Fruit fly (Drosophila melanogaster): ENCODE measurements around the gene CG31300.
A peak's percentile ranks its signal among the peaks of the same experiment; 100 is the strongest.

The CG31300 gene

dm6 chr3R:25247379-25247869, 36.0 kb upstream of the CG31300 start, which contains the start of the genes RpS27 and Nup37 (continued):
- TF ChIP-seq CG13775 (GFP tag; optimal IDR thresholded peaks at IDR 0.05) (peak; percentile 99), hb (GFP tag; IDR thresholded peaks at IDR 0.05; ENCODE audit: partially characterized antibody) (no peak), CG7987 (GFP tag; optimal IDR thresholded peaks at IDR 0.05) (peak; percentile 100), nom (GFP tag; optimal IDR thresholded peaks at IDR 0.05) (peak; percentile 95), gem (tag; optimal IDR thresholded peaks at IDR 0.05) (peak; percentile 91), Atf3 (GFP tag; optimal IDR thresholded peaks at IDR 0.05) (peak; percentile 98), CG17328 (GFP tag; IDR thresholded peaks at IDR 0.05) (peak; percentile 98), CG12236 (GFP tag; optimal IDR thresholded peaks at IDR 0.05) (peak; percentile 97), CG2889 (GFP tag; IDR thresholded peaks at IDR 0.05) (peak; percentile 94), E2f1 (GFP tag; IDR thresholded peaks at IDR 0.05) (peak; percentile 94), lmd (GFP tag; IDR thresholded peaks at IDR 0.05) (peak; percentile 95), wek (GFP tag; optimal IDR thresholded peaks at IDR 0.05) (peak; percentile 97), CG14860 (GFP tag; IDR thresholded peaks at IDR 0.05; ENCODE audit: partially characterized antibody) (no peak), dmrt99B (tag; optimal IDR thresholded peaks at IDR 0.05) (peak; percentile 91), CG7839 (tag; optimal IDR thresholded peaks at IDR 0.05) (peak; percentile 96), CG3281 (GFP tag; optimal IDR thresholded peaks at IDR 0.05) (peak; percentile 99), cg (GFP tag; optimal IDR thresholded peaks at IDR 0.05) (no peak), CG8290 (GFP tag; optimal IDR thresholded peaks at IDR 0.05) (peak; percentile 98), CG8290 (tag; optimal IDR thresholded peaks at IDR 0.05) (peak; percentile 97 to 100), sens (GFP tag) (peak; percentile 99), mam (GFP tag; optimal IDR thresholded peaks at IDR 0.05) (peak; percentile 98), CG5245 (GFP tag; optimal IDR thresholded peaks at IDR 0.05) (peak; percentile 98), gce (GFP tag; IDR thresholded peaks at IDR 0.05) (peak; percentile 98), CG9215 (GFP tag; IDR thresholded peaks at IDR 0.05) (peak; percentile 91), CG31224 (GFP tag; IDR thresholded peaks at IDR 0.05) (peak; percentile 93), CG15269 (tag; optimal IDR thresholded peaks at IDR 0.05) (peak; percentile 94), CG10209 (GFP tag; optimal IDR thresholded peaks at IDR 0.05) (peak; percentile 99), CG1602 (GFP tag; optimal IDR thresholded peaks at IDR 0.05) (peak; percentile 95), CG8765 (GFP tag; IDR thresholded peaks at IDR 0.05) (peak; percentile 89), dimm (GFP tag; IDR thresholded peaks at IDR 0.05) (peak; percentile 92), Hsf (GFP tag; optimal IDR thresholded peaks at IDR 0.05) (peak; percentile 98), CG11695 (GFP tag; IDR thresholded peaks at IDR 0.05) (peak; percentile 89), Lhr (GFP tag; optimal IDR thresholded peaks at IDR 0.05) (peak; percentile 97), C15 (GFP tag; IDR thresholded peaks at IDR 0.05) (peak; percentile 93), CG1832 (GFP tag; optimal IDR thresholded peaks at IDR 0.05) (no peak), pfk (GFP tag; optimal IDR thresholded peaks at IDR 0.05) (peak; percentile 90), trh (GFP tag; optimal IDR thresholded peaks at IDR 0.05) (peak; percentile 98), hbn (GFP tag; IDR thresholded peaks at IDR 0.05; ENCODE audit: partially characterized antibody) (no peak), abd-A (tag; optimal IDR thresholded peaks at IDR 0.05) (no peak), slp2 (GFP tag; optimal IDR thresholded peaks at IDR 0.05) (peak; percentile 99), ato (GFP tag; IDR thresholded peaks at IDR 0.05; ENCODE audit: partially characterized antibody) (no peak), CG12071 (GFP tag; optimal IDR thresholded peaks at IDR 0.05) (peak; percentile 99), CG8359 (GFP tag; optimal IDR thresholded peaks at IDR 0.05; ENCODE audit: borderline replicate concordance) (peak; percentile 94), sqz (GFP tag; optimal IDR thresholded peaks at IDR 0.05) (peak; percentile 98), caup (GFP tag; optimal IDR thresholded peaks at IDR 0.05; ENCODE audit: severe bottlenecking) (peak; percentile 100), sr (GFP tag; IDR thresholded peaks at IDR 0.05) (peak; percentile 98), Hr78 (GFP tag; optimal IDR thresholded peaks at IDR 0.05) (no peak), CG34224 (GFP tag; IDR thresholded peaks at IDR 0.05; ENCODE audit: partially characterized antibody) (no peak), tio (GFP tag; optimal IDR thresholded peaks at IDR 0.05) (peak; percentile 96), kah (GFP tag; optimal IDR thresholded peaks at IDR 0.05) (peak; percentile 94)
